Worm (Caenorhabditis elegans) whole organism, young adult: Measurements from ENCODE around the gene npp-15.

Experiments
- ama-1 ChIP-seq, 3 experiments: fragments of 150-350 bp in 1 of 3; sonication (generic microtip) in 2 of 3; optimal IDR thresholded peaks; 2 replicates each; lab custom pipeline; 2014 to 2018; ENCODE audit warnings: missing biosample characterization in 2 of 3, missing genetic modification characterization in 2 of 3, missing genetic modification reagents in 2 of 3
- dpl-1 ChIP-seq: fragments of 150-350 bp; optimal IDR thresholded peaks from 2 replicates; lab custom pipeline; 2014; ENCODE audit warnings: missing biosample characterization, missing genetic modification reagents, missing genetic modification characterization
- egrh-3 ChIP-seq: fragments of 200-800 bp; sonication (Bioruptor generic); IDR thresholded peaks from 2 replicates; pipeline ENCODE4 v1.3.6; 2022; ENCODE audit warnings: missing genetic modification reagents, missing genetic modification characterization, missing compliant biosample characterization
- nfya-1 ChIP-seq: sonication (generic microtip); optimal IDR thresholded peaks from 2 replicates; lab custom pipeline; 2017; ENCODE audit warnings: antibody characterized with exemption, missing compliant biosample characterization, missing genetic modification characterization, borderline replicate concordance; ENCODE audit not compliant: insufficient read depth
- rpc-1 ChIP-seq, 2 experiments: fragments of 150-350 bp in 1 of 2; sonication (generic microtip) in 1 of 2; optimal IDR thresholded peaks; 2 replicates each; lab custom pipeline; 2014 to 2018; ENCODE audit warnings: missing biosample characterization in 1 of 2, missing genetic modification characterization in 1 of 2, missing genetic modification reagents in 1 of 2, missing genotype in 1 of 2
- snpc-4 ChIP-seq, 5 experiments: fragments of 150-350 bp in 1 of 5; sonication (generic microtip) in 4 of 5; optimal IDR thresholded peaks; 2 replicates each; lab custom pipeline; 2014 to 2018; ENCODE audit warnings: missing genetic modification characterization in 5 of 5, missing biosample characterization in 3 of 5, antibody characterized with exemption in 2 of 5, mild to moderate bottlenecking in 2 of 5, missing compliant biosample characterization in 2 of 5, missing genotype in 2 of 5, moderate library complexity in 2 of 5, missing genetic modification reagents in 1 of 5
- xnd-1 ChIP-seq: sonication (generic microtip); optimal IDR thresholded peaks from 2 replicates; lab custom pipeline; 2016; ENCODE audit warnings: missing genotype, missing genetic modification reagents, missing genetic modification characterization, missing compliant biosample characterization
- ztf-18 ChIP-seq: sonication (generic microtip); optimal IDR thresholded peaks from 2 replicates; lab custom pipeline; 2016; ENCODE audit warnings: missing genotype, mild to moderate bottlenecking, missing genetic modification characterization, missing compliant biosample characterization

DNA sequence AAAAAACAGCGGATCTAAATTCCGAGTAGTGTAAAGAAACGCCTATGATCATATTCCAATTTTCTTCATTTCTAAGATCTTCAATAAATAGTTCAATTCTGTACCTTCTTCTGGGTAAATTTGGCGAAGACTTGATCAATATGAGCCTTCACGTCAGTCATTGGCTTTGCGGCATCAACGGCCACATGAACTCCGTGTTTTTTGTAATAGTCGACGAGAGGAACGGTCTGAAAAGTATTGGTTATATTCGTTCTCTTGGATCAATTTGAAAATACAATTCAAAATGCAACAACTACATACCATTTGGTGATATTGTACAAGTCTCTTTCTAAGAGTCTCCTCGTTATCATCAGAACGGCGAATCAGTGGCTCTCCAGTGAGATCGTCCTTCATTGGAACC lies 21.6 kb downstream of the npp-15 start:
- TF ChIP-seq nfya-1 (tag; lab: Kevin White, UChicago) (no peak), ama-1 (optimal IDR thresholded peaks at IDR 0.05; lab: Kevin White, UChicago) (no peak), ama-1 (GFP tag; optimal IDR thresholded peaks at IDR 0.05; lab: Kevin White, UChicago) (no peak), snpc-4 (GFP tag; optimal IDR thresholded peaks at IDR 0.05; lab: Kevin White, UChicago) (no peak), snpc-4 (tag; optimal IDR thresholded peaks at IDR 0.05; lab: Kevin White, UChicago) (no peak), ztf-18 (tag; lab: Kevin White, UChicago) (no peak), dpl-1 (GFP tag; lab: Kevin White, UChicago) (no peak), egrh-3 (GFP tag; lab: Robert Waterston, UW) (no peak), rpc-1 (optimal IDR thresholded peaks at IDR 0.05; lab: Kevin White, UChicago) (no peak), rpc-1 (tag; optimal IDR thresholded peaks at IDR 0.05; lab: Kevin White, UChicago) (no peak), xnd-1 (no peak)
